Fruit fly (Drosophila melanogaster) whole organism, embryonic: Measurements from ENCODE around the gene CG6398.
A peak's percentile ranks its signal among the peaks of the same experiment; 100 is the strongest.

Experiments used
- BtbVII ChIP-seq: fragments of 200-800 bp; sonication (Bioruptor generic); optimal IDR thresholded peaks from 3 replicates; lab custom pipeline; 2017; ENCODE audit warnings: missing biosample characterization, mild to moderate bottlenecking, missing genetic modification characterization
- CG10147 ChIP-seq: fragments of 200-800 bp; sonication (Bioruptor generic); optimal IDR thresholded peaks from 2 replicates; lab custom pipeline; 2019; ENCODE audit warnings: missing biosample characterization, mild to moderate bottlenecking, missing genetic modification characterization, moderate library complexity
- CG10462 ChIP-seq: fragments of 200-800 bp; sonication (Bioruptor generic); optimal IDR thresholded peaks from 2 replicates; lab custom pipeline; 2016; ENCODE audit warnings: missing biosample characterization, missing genetic modification characterization
- CG11247 ChIP-seq: fragments of 200-800 bp; sonication (Bioruptor generic); IDR thresholded peaks from 2 replicates; pipeline ENCODE4 v1.3.6; 2022; ENCODE audit warnings: missing biosample characterization, missing genetic modification characterization
- CG11456 ChIP-seq: fragments of 200-800 bp; sonication (Bioruptor generic); IDR thresholded peaks from 3 replicates; pipeline ENCODE4 v1.3.6; 2022; ENCODE audit warnings: missing biosample characterization, missing genetic modification characterization
- CG12071 ChIP-seq: fragments of 200-800 bp; sonication (Bioruptor generic); optimal IDR thresholded peaks from 3 replicates; lab custom pipeline; 2018; ENCODE audit warnings: missing biosample characterization, mild to moderate bottlenecking, missing genetic modification characterization
- CG12769 ChIP-seq: fragments of 200-800 bp; sonication (Bioruptor generic); optimal IDR thresholded peaks from 2 replicates; lab custom pipeline; 2019; ENCODE audit warnings: missing biosample characterization, mild to moderate bottlenecking, missing genetic modification characterization, moderate library complexity
- CG13287 ChIP-seq: fragments of 200-800 bp; sonication (Bioruptor generic); IDR thresholded peaks from 2 replicates; pipeline ENCODE4 v1.3.6; 2022; ENCODE audit warnings: missing biosample characterization, missing genetic modification characterization; ENCODE audit not compliant: partially characterized antibody
- CG14014 ChIP-seq: fragments of 200-800 bp; sonication (Bioruptor generic); IDR thresholded peaks from 2 replicates; pipeline ENCODE4 v1.3.6; 2022; ENCODE audit warnings: missing biosample characterization, missing genetic modification characterization
- CG14441 ChIP-seq: fragments of 200-800 bp; sonication (Bioruptor generic); IDR thresholded peaks from 2 replicates; pipeline ENCODE4 v1.3.6; 2022; ENCODE audit warnings: missing biosample characterization, missing genetic modification characterization
- CG15269 ChIP-seq: fragments of 200-800 bp; sonication (Bioruptor generic); optimal IDR thresholded peaks from 2 replicates; lab custom pipeline; 2018; ENCODE audit warnings: missing biosample characterization, mild to moderate bottlenecking, missing genetic modification characterization, moderate library complexity
- CG16813 ChIP-seq: fragments of 200-800 bp; sonication (Bioruptor generic); IDR thresholded peaks from 3 replicates; pipeline ENCODE4 v1.3.6; 2022; ENCODE audit warnings: missing biosample characterization, missing genetic modification characterization; ENCODE audit not compliant: partially characterized antibody
- CG1792 ChIP-seq: fragments of 200-800 bp; sonication (Bioruptor generic); optimal IDR thresholded peaks from 2 replicates; lab custom pipeline; 2016; ENCODE audit warnings: missing biosample characterization, missing genetic modification characterization
- CG31441 ChIP-seq: fragments of 200-800 bp; sonication (Bioruptor generic); IDR thresholded peaks from 2 replicates; pipeline ENCODE4 v1.3.6; 2022; ENCODE audit warnings: missing biosample characterization, missing genetic modification characterization
- CG32772 ChIP-seq: fragments of 200-800 bp; sonication (Bioruptor generic); IDR thresholded peaks from 2 replicates; pipeline ENCODE4 v1.3.6; 2022; ENCODE audit warnings: missing biosample characterization, missing genetic modification characterization
- CG34224 ChIP-seq: fragments of 200-800 bp; sonication (Bioruptor generic); IDR thresholded peaks from 3 replicates; pipeline ENCODE4 v1.3.6; 2022; ENCODE audit warnings: missing biosample characterization, missing genetic modification characterization; ENCODE audit not compliant: partially characterized antibody
- CG34376 ChIP-seq: fragments of 200-800 bp; sonication (Bioruptor generic); optimal IDR thresholded peaks from 2 replicates; lab custom pipeline; 2018; ENCODE audit warnings: missing biosample characterization, mild to moderate bottlenecking, missing genetic modification characterization
- CG3838 ChIP-seq: fragments of 200-800 bp; sonication (Bioruptor generic); optimal IDR thresholded peaks from 3 replicates; lab custom pipeline; 2016; ENCODE audit warnings: missing biosample characterization, missing genetic modification characterization
- CG4617 ChIP-seq: fragments of 200-800 bp; sonication (Bioruptor generic); optimal IDR thresholded peaks from 3 replicates; lab custom pipeline; 2016; ENCODE audit warnings: missing biosample characterization, missing genetic modification characterization, borderline replicate concordance
- CG6254 ChIP-seq: fragments of 200-800 bp; sonication (Bioruptor generic); optimal IDR thresholded peaks from 3 replicates; lab custom pipeline; 2017; ENCODE audit warnings: mild to moderate bottlenecking, missing biosample characterization, missing genetic modification reagents, missing genetic modification characterization
- CG8765 ChIP-seq: fragments of 200-800 bp; sonication (Bioruptor generic); IDR thresholded peaks from 2 replicates; pipeline ENCODE4 v1.3.6; 2022; ENCODE audit warnings: missing biosample characterization, missing genetic modification characterization
- CG8944 ChIP-seq: fragments of 200-800 bp; sonication (Bioruptor generic); optimal IDR thresholded peaks from 3 replicates; lab custom pipeline; 2016; ENCODE audit warnings: missing biosample characterization, missing genetic modification characterization
- Dad ChIP-seq: fragments of 200-800 bp; sonication (Bioruptor generic); optimal IDR thresholded peaks from 3 replicates; lab custom pipeline; 2016; ENCODE audit warnings: missing biosample characterization, missing genetic modification characterization
- Nf-YB ChIP-seq: fragments of 200-800 bp; sonication (Bioruptor generic); optimal IDR thresholded peaks from 3 replicates; lab custom pipeline; 2019; ENCODE audit warnings: missing biosample characterization, mild to moderate bottlenecking, missing genetic modification characterization, moderate library complexity
- Nf-YC ChIP-seq: fragments of 200-800 bp; optimal IDR thresholded peaks from 3 replicates; lab custom pipeline; 2019; ENCODE audit warnings: missing biosample characterization, mild to moderate bottlenecking, missing genetic modification characterization, moderate library complexity
- Oaz ChIP-seq: fragments of 200-800 bp; sonication (Bioruptor generic); IDR thresholded peaks from 2 replicates; pipeline ENCODE4 v1.3.6; 2022; ENCODE audit warnings: missing biosample characterization, missing genetic modification characterization
- PHDP ChIP-seq: fragments of 200-800 bp; sonication (Bioruptor generic); optimal IDR thresholded peaks from 3 replicates; lab custom pipeline; 2018; ENCODE audit warnings: missing biosample characterization, mild to moderate bottlenecking, missing genetic modification characterization, moderate library complexity
- Tbp ChIP-seq: fragments of >200 bp; optimal IDR thresholded peaks from 2 replicates; lab custom pipeline; 2018; ENCODE audit warnings: missing biosample characterization, missing genetic modification characterization
- Trl ChIP-seq, 3 experiments: fragments of >200 bp in 2 of 3; fragments of 200-800 bp in 1 of 3; sonication (Bioruptor generic) in 1 of 3; optimal IDR thresholded peaks; 2 replicates in 1 of 3; 3 replicates in 2 of 3; lab custom pipeline; 2016 to 2017; ENCODE audit warnings: missing biosample characterization in 1 of 3, missing genetic modification characterization in 1 of 3
- ara ChIP-seq: fragments of 200-800 bp; sonication (Bioruptor generic); IDR thresholded peaks from 2 replicates; pipeline ENCODE4 v1.3.6; 2022; ENCODE audit warnings: missing biosample characterization, missing genetic modification characterization
- bsh ChIP-seq, 2 experiments: fragments of 200-800 bp; sonication (Bioruptor generic); optimal IDR thresholded peaks; 2 replicates each; lab custom pipeline; 2017 to 2018; ENCODE audit warnings: mild to moderate bottlenecking in 2 of 2, missing biosample characterization in 2 of 2, missing genetic modification characterization in 2 of 2, moderate library complexity in 1 of 2
- cad ChIP-seq: fragments of >200 bp; optimal IDR thresholded peaks from 2 replicates; lab custom pipeline; 2017; ENCODE audit warnings: missing biosample characterization, missing genetic modification characterization
- dimm ChIP-seq: fragments of 200-800 bp; sonication (Bioruptor generic); IDR thresholded peaks from 2 replicates; pipeline ENCODE4 v1.3.6; 2022; ENCODE audit warnings: missing biosample characterization, missing genetic modification characterization
- dmrt11E ChIP-seq: fragments of 200-800 bp; sonication (Bioruptor generic); optimal IDR thresholded peaks from 3 replicates; lab custom pipeline; 2018; ENCODE audit warnings: missing biosample characterization, mild to moderate bottlenecking, missing genetic modification characterization, moderate library complexity
- fu2 ChIP-seq: fragments of 200-800 bp; sonication (Bioruptor generic); optimal IDR thresholded peaks from 2 replicates; lab custom pipeline; 2016; ENCODE audit warnings: missing biosample characterization, missing genetic modification characterization
- nom ChIP-seq: fragments of 200-800 bp; sonication (Bioruptor generic); optimal IDR thresholded peaks from 2 replicates; lab custom pipeline; 2017; ENCODE audit warnings: missing biosample characterization, missing genetic modification characterization, mild to moderate bottlenecking, moderate library complexity, missing genetic modification reagents
- p53 ChIP-seq: fragments of 200-800 bp; sonication (Bioruptor generic); optimal IDR thresholded peaks from 2 replicates; lab custom pipeline; 2016; ENCODE audit warnings: missing biosample characterization, missing genetic modification characterization
- repo ChIP-seq: fragments of 200-800 bp; sonication (Bioruptor generic); optimal IDR thresholded peaks from 2 replicates; lab custom pipeline; 2016; ENCODE audit warnings: missing biosample characterization, missing genetic modification characterization
- sc ChIP-seq, 3 experiments: fragments of >200 bp in 2 of 3; fragments of 200-800 bp in 1 of 3; sonication (Bioruptor generic) in 1 of 3; optimal IDR thresholded peaks; 2 replicates in 2 of 3; 3 replicates in 1 of 3; lab custom pipeline; 2017; ENCODE audit warnings: mild to moderate bottlenecking in 1 of 3, missing biosample characterization in 1 of 3, missing genetic modification characterization in 1 of 3, missing genetic modification reagents in 1 of 3
- schlank ChIP-seq: fragments of 200-800 bp; sonication (Bioruptor generic); optimal IDR thresholded peaks from 2 replicates; lab custom pipeline; 2018; ENCODE audit warnings: missing biosample characterization, mild to moderate bottlenecking, missing genetic modification characterization
- sd ChIP-seq: fragments of 200-800 bp; sonication (Bioruptor generic); optimal IDR thresholded peaks from 3 replicates; lab custom pipeline; 2018; ENCODE audit warnings: missing biosample characterization, mild to moderate bottlenecking, missing genetic modification characterization, moderate library complexity
- sens ChIP-seq: fragments of 200-800 bp; sonication (Bioruptor generic); peaks from one replicate; lab custom pipeline; 2016; ENCODE audit warnings: missing biosample characterization, missing genetic modification characterization
- z ChIP-seq: fragments of 200-800 bp; sonication (Bioruptor generic); IDR thresholded peaks from 3 replicates; pipeline ENCODE4 v1.3.6; 2022; ENCODE audit warnings: missing biosample characterization, missing genetic modification characterization

The CG6398 gene

dm6 chrX:17802353-17803121, 28.1 kb upstream of the CG6398 start (continued):
- 0 out of 2 replicates have a peak, but pooled peaks have one; percentile 21 for TF ChIP-seq CG14441
- peak; percentile 47; the same call in 1 of the 2 replicates for TF ChIP-seq CG31441
- TF ChIP-seq sens, result peak; percentile 86
- peak; percentile 31 for TF ChIP-seq CG15269
- TF ChIP-seq sd (tag; lab: Kevin White, UChicago), result peak; percentile 62
- no peak for TF ChIP-seq sc (optimal IDR thresholded peaks at IDR 0.05; lab: Kevin White, UChicago)
- no peak for TF ChIP-seq sc (GFP tag; optimal IDR thresholded peaks at IDR 0.05; lab: Kevin White, UChicago)
- peak; percentile 23 for TF ChIP-seq BtbVII (GFP tag; lab: Kevin White, UChicago)
- TF ChIP-seq CG13287 (GFP tag; lab: Robert Waterston, UW), result no peak

- TF ChIP-seq fu2, result no peak
- TF ChIP-seq CG12071, result no peak
- no peak for TF ChIP-seq cad (GFP tag; lab: Kevin White, UChicago)
- no peak for TF ChIP-seq CG11456 (GFP tag; lab: Robert Waterston, UW)
These were observed 26.6 kb upstream of the CG6398 start for dm6 chrX:17804048-17804447.

- peak; percentile 89 for TF ChIP-seq nom (GFP tag; lab: Kevin White, UChicago)
- peak in 1 of 2 experiments; percentile 50 for TF ChIP-seq bsh (GFP tag; optimal IDR thresholded peaks at IDR 0.05; lab: Kevin White, UChicago)
- no peak for TF ChIP-seq z
These were observed 24.3 kb upstream of the CG6398 start for dm6 chrX:17806335-17806734.

- TF ChIP-seq bsh (GFP tag; optimal IDR thresholded peaks at IDR 0.05; lab: Kevin White, UChicago) (peak in 1 of 2 experiments; percentile 18), dmrt11E (peak; percentile 27), Dad (no peak)
These were observed 23.7 kb upstream of the CG6398 start for dm6 chrX:17806973-17807372.

- TF ChIP-seq schlank (no peak), dimm (GFP tag; lab: Robert Waterston, UW) (no peak), CG6254 (GFP tag; lab: Kevin White, UChicago) (no peak), CG12769 (tag; lab: Kevin White, UChicago) (no peak), Nf-YB (GFP tag; lab: Kevin White, UChicago) (peak; percentile 23), CG34224 (GFP tag; lab: Robert Waterston, UW) (no peak), CG16813 (GFP tag; lab: Robert Waterston, UW) (no peak), PHDP (no peak), CG8944 (GFP tag; lab: Kevin White, UChicago) (no peak), Trl (optimal IDR thresholded peaks at IDR 0.05; lab: Kevin White, UChicago) (peak; percentile 29 to 38), Trl (GFP tag; optimal IDR thresholded peaks at IDR 0.05; lab: Kevin White, UChicago) (no peak), CG8765 (no peak), CG11247 (GFP tag; lab: Robert Waterston, UW) (no peak), CG10147 (GFP tag; lab: Kevin White, UChicago) (no peak), CG10462 (GFP tag; lab: Kevin White, UChicago) (no peak), CG34376 (no peak), Tbp (GFP tag; lab: Kevin White, UChicago) (no peak), p53 (GFP tag; lab: Kevin White, UChicago) (no peak), Oaz (GFP tag; lab: Robert Waterston, UW) (no peak), CG4617 (GFP tag; lab: Kevin White, UChicago) (no peak), CG1792 (no peak), CG3838 (GFP tag; lab: Kevin White, UChicago) (no peak), CG32772 (no peak), ara (GFP tag; lab: Robert Waterston, UW) (no peak), Nf-YC (tag; lab: Kevin White, UChicago) (peak; percentile 83), repo (GFP tag; lab: Kevin White, UChicago) (no peak), CG14014 (GFP tag; lab: Robert Waterston, UW) (no peak)
These were observed 18.4 kb upstream of the CG6398 start for dm6 chrX:17812193-17812592.
